Worm (Caenorhabditis elegans): ENCODE data around the gene dsc-1.

ce11 chrX:15011526-15012274 lies 22.9 kb downstream of the dsc-1 start:
- TF ChIP-seq K12H6.12 (tag; optimal IDR thresholded peaks at IDR 0.05) = no peak
- TF ChIP-seq ama-1 (optimal IDR thresholded peaks at IDR 0.05) = no peak
- no peak for TF ChIP-seq ama-1 (GFP tag; optimal IDR thresholded peaks at IDR 0.05)
- no peak for TF ChIP-seq madf-3 (GFP tag; IDR thresholded peaks at IDR 0.05)
- TF ChIP-seq Y56A3A.18 (GFP tag; IDR thresholded peaks at IDR 0.05) = no peak
- no peak for TF ChIP-seq unc-62 (GFP tag; optimal IDR thresholded peaks at IDR 0.05)
- TF ChIP-seq K11D2.4 (GFP tag; IDR thresholded peaks at IDR 0.05) = no peak
- TF ChIP-seq ceh-100 (GFP tag; IDR thresholded peaks at IDR 0.05) = no peak
- TF ChIP-seq let-607 (tag; optimal IDR thresholded peaks at IDR 0.05) = no peak
- no peak for TF ChIP-seq egrh-3 (GFP tag; IDR thresholded peaks at IDR 0.05)
- no peak for TF ChIP-seq lin-26 (GFP tag; IDR thresholded peaks at IDR 0.05)
- TF ChIP-seq D2030.7 (GFP tag; IDR thresholded peaks at IDR 0.05) = no peak
- TF ChIP-seq attf-6 (GFP tag; IDR thresholded peaks at IDR 0.05) = no peak
- no peak for TF ChIP-seq F23B12.7 (tag; optimal IDR thresholded peaks at IDR 0.05; ENCODE audit: insufficient read depth)
- no peak for TF ChIP-seq nhr-90 (tag; optimal IDR thresholded peaks at IDR 0.05)
